Worm (Caenorhabditis elegans) whole organism, L1 larva: ENCODE data around the gene pot-2.

Source experiments
- aly-2 ChIP-seq: fragments of 150-350 bp; optimal IDR thresholded peaks from 2 replicates; lab custom pipeline; 2014; ENCODE audit warnings: missing biosample characterization, missing genetic modification characterization
- ceh-63 ChIP-seq: fragments of 200-800 bp; sonication (Bioruptor generic); optimal IDR thresholded peaks from 2 replicates; lab custom pipeline; 2018; ENCODE audit warnings: mild to moderate bottlenecking, missing genetic modification characterization, missing compliant biosample characterization
- ceh-88 ChIP-seq: fragments of 200-800 bp; sonication (Bioruptor generic); IDR thresholded peaks from 2 replicates; pipeline ENCODE4 v1.3.6; 2022; ENCODE audit warnings: missing genetic modification characterization, missing compliant biosample characterization
- ceh-90 ChIP-seq: sonication (generic microtip); optimal IDR thresholded peaks from 2 replicates; lab custom pipeline; 2016; ENCODE audit warnings: missing genetic modification characterization, missing compliant biosample characterization
- dpl-1 ChIP-seq, 3 experiments: fragments of 150-350 bp in 2 of 3; sonication (generic microtip) in 1 of 3; optimal IDR thresholded peaks; 2 replicates each; lab custom pipeline; 2014 to 2017; ENCODE audit warnings: missing biosample characterization in 3 of 3, missing genetic modification characterization in 3 of 3, missing genetic modification reagents in 3 of 3
- dsc-1 ChIP-seq: sonication (generic microtip); optimal IDR thresholded peaks from 2 replicates; lab custom pipeline; 2016; ENCODE audit warnings: mild to moderate bottlenecking, missing genetic modification characterization, missing compliant biosample characterization
- egl-27 ChIP-seq, 2 experiments: fragments of 150-350 bp in 1 of 2; sonication (generic microtip); optimal IDR thresholded peaks; 3 replicates each; lab custom pipeline; 2017 to 2018; ENCODE audit warnings: missing biosample characterization in 2 of 2, missing genetic modification characterization in 2 of 2, missing genetic modification reagents in 2 of 2
- elt-2 ChIP-seq: sonication (generic microtip); optimal IDR thresholded peaks from 2 replicates; lab custom pipeline; 2016; ENCODE audit warnings: missing genetic modification characterization, mild to moderate bottlenecking, inconsistent platforms, missing compliant biosample characterization, missing genetic modification reagents
- fkh-8 ChIP-seq: sonication (generic microtip); optimal IDR thresholded peaks from 2 replicates; lab custom pipeline; 2016; ENCODE audit warnings: mild to moderate bottlenecking, missing genetic modification characterization, missing compliant biosample characterization
- grh-1 ChIP-seq: fragments of 200-800 bp; sonication (Bioruptor generic); IDR thresholded peaks from 2 replicates; pipeline ENCODE4 v1.3.6; 2022; ENCODE audit warnings: missing genetic modification reagents, missing genetic modification characterization, missing compliant biosample characterization
- irx-1 ChIP-seq: sonication (generic microtip); optimal IDR thresholded peaks from 2 replicates; lab custom pipeline; 2016; ENCODE audit warnings: missing genetic modification characterization, missing compliant biosample characterization
- isw-1 ChIP-seq: fragments of 200-800 bp; sonication (Bioruptor generic); IDR thresholded peaks from 2 replicates; pipeline ENCODE4 v1.3.6; 2022; ENCODE audit warnings: missing genetic modification characterization, missing compliant biosample characterization
- lin-13 ChIP-seq: fragments of 150-350 bp; optimal IDR thresholded peaks from 2 replicates; lab custom pipeline; 2014; ENCODE audit warnings: missing biosample characterization, missing genetic modification reagents, missing genetic modification characterization
- lsy-2 ChIP-seq, 2 experiments: fragments of 150-350 bp; optimal IDR thresholded peaks; 2 replicates each; lab custom pipeline; 2014; ENCODE audit warnings: missing biosample characterization in 2 of 2, missing genetic modification characterization in 2 of 2
- mab-9 ChIP-seq: fragments of 200-800 bp; sonication (Bioruptor generic); IDR thresholded peaks from 2 replicates; pipeline ENCODE4 v1.3.6; 2022; ENCODE audit warnings: missing genetic modification reagents, missing genetic modification characterization, missing compliant biosample characterization
- nhr-19 ChIP-seq: fragments of 200-800 bp; sonication (Bioruptor generic); conservative IDR thresholded peaks from 2 replicates; pipeline ENCODE4 v1.3.6; 2022; ENCODE audit warnings: missing genetic modification characterization, missing compliant biosample characterization
- nhr-20 ChIP-seq: sonication (generic microtip); optimal IDR thresholded peaks from 2 replicates; lab custom pipeline; 2016; ENCODE audit warnings: mild to moderate bottlenecking, missing genetic modification characterization, missing compliant biosample characterization
- nhr-47 ChIP-seq: sonication (generic microtip); optimal IDR thresholded peaks from 2 replicates; lab custom pipeline; 2016; ENCODE audit warnings: mild to moderate bottlenecking, missing genetic modification characterization, moderate library complexity, missing compliant biosample characterization
- nhr-71 ChIP-seq: sonication (generic microtip); optimal IDR thresholded peaks from 2 replicates; lab custom pipeline; 2016; ENCODE audit warnings: mild to moderate bottlenecking, missing genetic modification characterization, moderate library complexity, missing compliant biosample characterization
- nhr-76 ChIP-seq: sonication (generic microtip); optimal IDR thresholded peaks from 2 replicates; lab custom pipeline; 2017; ENCODE audit warnings: missing biosample characterization, missing genetic modification characterization
- nhr-84 ChIP-seq: sonication (generic microtip); optimal IDR thresholded peaks from 2 replicates; lab custom pipeline; 2017; ENCODE audit warnings: missing biosample characterization, missing genetic modification characterization
- nhr-85 ChIP-seq: sonication (generic microtip); peaks from one replicate; lab custom pipeline; 2016; ENCODE audit warnings: missing genetic modification characterization, inconsistent platforms, missing compliant biosample characterization
- nhr-90 ChIP-seq: sonication (generic microtip); optimal IDR thresholded peaks from 2 replicates; lab custom pipeline; 2016; ENCODE audit warnings: mild to moderate bottlenecking, missing genetic modification characterization, missing compliant biosample characterization; ENCODE audit not compliant: poor library complexity
- pag-3 ChIP-seq: sonication (generic microtip); optimal IDR thresholded peaks from 2 replicates; lab custom pipeline; 2017; ENCODE audit warnings: missing genetic modification characterization, mild to moderate bottlenecking, missing compliant biosample characterization, antibody characterized with exemption, borderline replicate concordance; ENCODE audit not compliant: insufficient read depth
- pax-3 ChIP-seq: fragments of 200-800 bp; sonication (Bioruptor generic); optimal IDR thresholded peaks from 2 replicates; lab custom pipeline; 2018; ENCODE audit warnings: mild to moderate bottlenecking, missing genetic modification characterization, moderate library complexity, missing compliant biosample characterization
- rnt-1 ChIP-seq: sonication (generic microtip); optimal IDR thresholded peaks from 2 replicates; lab custom pipeline; 2016; ENCODE audit warnings: mild to moderate bottlenecking, missing genetic modification characterization, moderate library complexity, missing compliant biosample characterization
- skn-1 ChIP-seq: fragments of 150-350 bp; optimal IDR thresholded peaks from 2 replicates; lab custom pipeline; 2014; ENCODE audit warnings: missing biosample characterization, missing genetic modification characterization
- snpc-4 ChIP-seq: fragments of 150-350 bp; optimal IDR thresholded peaks from 2 replicates; lab custom pipeline; 2014; ENCODE audit warnings: missing biosample characterization, missing genetic modification characterization
- sox-4 ChIP-seq: sonication (generic microtip); optimal IDR thresholded peaks from 2 replicates; lab custom pipeline; 2016; ENCODE audit warnings: missing genetic modification characterization, missing compliant biosample characterization
- sup-37 ChIP-seq: fragments of 200-800 bp; sonication (Bioruptor generic); optimal IDR thresholded peaks from 2 replicates; lab custom pipeline; 2018; ENCODE audit warnings: mild to moderate bottlenecking, missing genetic modification characterization, missing compliant biosample characterization
- tlp-1 ChIP-seq: fragments of 150-350 bp; optimal IDR thresholded peaks from 2 replicates; lab custom pipeline; 2014; ENCODE audit warnings: missing biosample characterization, missing genetic modification characterization
- unc-86 ChIP-seq: sonication (generic microtip); optimal IDR thresholded peaks from 2 replicates; lab custom pipeline; 2016; ENCODE audit warnings: missing genetic modification characterization, missing compliant biosample characterization
- unc-98 ChIP-seq: fragments of 200-800 bp; sonication (Bioruptor generic); IDR thresholded peaks from 2 replicates; pipeline ENCODE4 v1.3.6; 2022; ENCODE audit warnings: missing genetic modification characterization, missing compliant biosample characterization
- xbp-1 ChIP-seq: sonication (generic microtip); optimal IDR thresholded peaks from 2 replicates; lab custom pipeline; 2016; ENCODE audit warnings: missing genetic modification characterization, missing compliant biosample characterization
- ztf-11 ChIP-seq, 2 experiments: sonication (generic microtip); optimal IDR thresholded peaks; 2 replicates each; lab custom pipeline; 2016 to 2017; ENCODE audit warnings: missing genetic modification characterization in 2 of 2, missing biosample characterization in 1 of 2, missing compliant biosample characterization in 1 of 2

pot-2 gene

DNA sequence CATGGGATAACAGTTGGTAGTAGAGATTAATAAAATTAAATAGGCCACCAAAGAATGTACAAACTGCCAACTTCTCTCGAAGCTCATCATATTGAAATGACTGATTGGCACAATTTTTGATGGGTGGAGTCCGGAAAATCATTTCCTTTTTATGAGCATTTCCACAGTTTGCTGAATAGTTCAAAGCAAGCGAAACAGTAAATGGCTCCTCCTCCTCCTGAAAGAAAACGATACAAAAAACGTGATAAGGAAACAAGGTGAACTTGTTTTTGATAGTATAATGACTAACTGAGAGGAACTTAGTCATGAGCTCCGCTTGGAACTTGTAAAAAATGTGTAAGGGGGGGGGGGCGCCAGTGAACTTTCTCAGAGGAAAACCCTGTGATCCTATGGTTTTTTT, 9.0 kb upstream of the pot-2 start, which contains the start of gene K10H10.9:
Gene K10H10.9 (minus strand): TSS at position 101 of the 400 bp plus-strand sequence.
- TF ChIP-seq unc-98 (GFP tag; lab: Robert Waterston, UW), result no peak
- TF ChIP-seq elt-2 (tag; lab: Kevin White, UChicago), result no peak
- TF ChIP-seq irx-1, result no peak
- TF ChIP-seq xbp-1 (tag; lab: Kevin White, UChicago), result no peak
- TF ChIP-seq isw-1, result no peak
- TF ChIP-seq rnt-1 (tag; lab: Kevin White, UChicago), result no peak
- TF ChIP-seq egl-27 (tag; optimal IDR thresholded peaks at IDR 0.05; lab: Kevin White, UChicago), result no peak
- TF ChIP-seq, all 84 proteins: peak for 0

DNA sequence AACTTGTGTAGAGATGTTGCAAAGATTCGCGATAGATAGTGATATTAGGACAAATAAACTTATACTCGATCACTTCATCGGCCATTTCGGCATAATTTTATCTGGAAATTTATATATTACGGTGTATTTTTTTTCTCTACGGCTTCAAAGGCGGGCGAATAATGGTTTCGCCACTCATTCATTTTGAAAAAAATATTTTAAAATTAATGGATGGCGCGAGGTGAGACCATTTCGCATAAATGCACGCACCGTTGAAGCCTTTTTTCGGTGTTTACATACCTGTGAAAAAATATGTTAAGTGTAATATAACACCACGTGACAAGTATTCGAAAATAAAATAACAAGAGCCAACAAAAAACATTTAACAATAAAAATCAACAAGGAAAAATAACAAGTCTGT, 1.9 kb upstream of the pot-2 start, which contains the start of gene btb-19:
Gene btb-19 (minus strand): TSS at position 101 of the 400 bp plus-strand sequence.
- no peak for TF ChIP-seq unc-86 (tag; lab: Kevin White, UChicago)
- TF ChIP-seq grh-1 (GFP tag; lab: Robert Waterston, UW), result no peak
- no peak for TF ChIP-seq dsc-1 (tag; lab: Kevin White, UChicago)
- no peak for TF ChIP-seq snpc-4
- TF ChIP-seq ceh-88, result no peak
- TF ChIP-seq pag-3 (tag; lab: Kevin White, UChicago), result no peak
- TF ChIP-seq nhr-20 (tag; lab: Kevin White, UChicago), result no peak
- TF ChIP-seq nhr-19 (GFP tag; lab: Robert Waterston, UW), result no peak
- TF ChIP-seq tlp-1 (tag; lab: Kevin White, UChicago), result no peak

DNA sequence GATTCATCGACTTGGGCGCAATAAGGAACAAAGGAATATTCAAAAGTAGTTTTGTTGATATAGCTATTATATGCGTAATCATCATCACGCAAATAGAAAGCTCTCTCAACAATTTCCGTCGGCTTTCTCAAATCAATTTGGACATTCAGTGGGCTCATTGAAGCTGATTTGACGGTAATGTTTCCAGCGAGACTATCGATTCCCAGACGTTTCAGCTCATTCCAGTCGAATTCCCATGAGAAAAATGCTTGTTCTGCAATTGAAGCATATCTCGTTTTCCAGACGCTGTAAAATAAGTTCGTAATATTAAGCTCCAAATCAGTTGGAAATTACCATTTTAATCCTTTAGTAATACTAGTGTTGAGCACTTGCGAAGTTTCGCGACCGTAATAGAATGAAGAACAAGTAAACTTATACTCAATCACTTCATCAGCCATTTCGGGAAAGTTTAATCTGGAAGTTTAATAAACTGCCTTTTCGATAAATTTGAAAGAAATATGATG, 852 bp upstream of the pot-2 start, which contains the start of gene btb-20:
Gene btb-20 (minus strand): TSS at position 453 of the 503 bp plus-strand sequence.
- TF ChIP-seq sup-37, result no peak
- TF ChIP-seq ztf-11 (tag; optimal IDR thresholded peaks at IDR 0.05; lab: Kevin White, UChicago), result no peak
- no peak for TF ChIP-seq ceh-63 (GFP tag; lab: Kevin White, UChicago)
- no peak for TF ChIP-seq dpl-1 (GFP tag; optimal IDR thresholded peaks at IDR 0.05; lab: Kevin White, UChicago)
- no peak for TF ChIP-seq fkh-8 (tag; lab: Kevin White, UChicago)
- TF ChIP-seq skn-1, result no peak
- no peak for TF ChIP-seq pax-3 (tag; lab: Kevin White, UChicago)
- TF ChIP-seq nhr-84, result no peak
- no peak for TF ChIP-seq aly-2 (tag; lab: Kevin White, UChicago)
- no peak for TF ChIP-seq nhr-76 (tag; lab: Kevin White, UChicago)
- no peak for TF ChIP-seq nhr-90
- TF ChIP-seq sox-4 (tag; lab: Kevin White, UChicago), result no peak
- no peak for TF ChIP-seq mab-9 (GFP tag; lab: Robert Waterston, UW)
- no peak for TF ChIP-seq lin-13 (GFP tag; lab: Kevin White, UChicago)

DNA sequence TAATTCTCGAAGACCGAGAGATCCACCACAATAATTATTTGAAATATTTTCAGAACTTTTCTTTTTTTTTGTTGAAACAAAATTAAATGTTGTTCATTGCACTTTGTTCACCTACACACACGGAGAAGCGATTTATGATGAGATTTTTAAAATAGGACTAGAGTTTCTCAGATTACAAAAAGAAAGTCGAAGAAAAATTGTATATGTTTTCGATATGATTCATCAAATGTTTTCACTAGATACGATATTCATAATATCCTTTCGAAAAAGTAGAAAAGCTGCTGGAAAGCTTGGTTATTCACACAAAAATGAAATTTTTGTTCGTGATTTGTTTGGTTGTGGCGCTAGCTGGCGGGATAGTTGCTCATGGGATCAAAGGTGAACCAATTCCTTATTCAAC, 1.0 kb downstream of the pot-2 start, which contains the start of gene F57C2.4:
Gene F57C2.4 (plus strand): TSS at position 301 of the 400 bp plus-strand sequence.
- TF ChIP-seq nhr-71, result no peak
- TF ChIP-seq lsy-2 (tag; optimal IDR thresholded peaks at IDR 0.05; lab: Kevin White, UChicago), result no peak
- TF ChIP-seq nhr-47 (tag; lab: Kevin White, UChicago), result no peak
- TF ChIP-seq ceh-63 (GFP tag; lab: Kevin White, UChicago), result no peak
- TF ChIP-seq pag-3 (tag; lab: Kevin White, UChicago), result no peak
- TF ChIP-seq nhr-85 (tag; lab: Kevin White, UChicago), result no peak
- no peak for TF ChIP-seq ceh-90
- TF ChIP-seq tlp-1 (tag; lab: Kevin White, UChicago), result no peak
- TF ChIP-seq mab-9 (GFP tag; lab: Robert Waterston, UW), result no peak
- TF ChIP-seq sup-37, result no peak
- TF ChIP-seq egl-27 (tag; optimal IDR thresholded peaks at IDR 0.05; lab: Kevin White, UChicago), result no peak
